Worm (Caenorhabditis elegans) whole organism, L3 larva: ENCODE measurements around the gene erd-2.2.

Experiments
- ZK546.5 ChIP-seq: sonication (generic microtip); optimal IDR thresholded peaks from 2 replicates; lab custom pipeline; 2017; ENCODE audit warnings: missing biosample characterization, missing genetic modification characterization
- aly-2 ChIP-seq: fragments of 150-350 bp; optimal IDR thresholded peaks from 2 replicates; lab custom pipeline; 2014; ENCODE audit warnings: missing biosample characterization, missing genetic modification characterization
- ama-1 ChIP-seq: fragments of 150-350 bp; optimal IDR thresholded peaks from 2 replicates; lab custom pipeline; 2018
- ceh-16 ChIP-seq: sonication (generic microtip); optimal IDR thresholded peaks from 2 replicates; lab custom pipeline; 2017; ENCODE audit warnings: missing biosample characterization, missing genetic modification characterization
- ceh-28 ChIP-seq: fragments of 150-350 bp; optimal IDR thresholded peaks from 2 replicates; lab custom pipeline; 2014; ENCODE audit warnings: missing biosample characterization, missing genetic modification reagents, missing genetic modification characterization
- ceh-82 ChIP-seq: fragments of 150-350 bp; optimal IDR thresholded peaks from 2 replicates; lab custom pipeline; 2014; ENCODE audit warnings: missing biosample characterization, missing genetic modification characterization
- ceh-9 ChIP-seq: sonication (generic microtip); optimal IDR thresholded peaks from 2 replicates; lab custom pipeline; 2018; ENCODE audit warnings: missing biosample characterization, missing genetic modification characterization
- egl-27 ChIP-seq: sonication (generic microtip); optimal IDR thresholded peaks from 4 replicates; lab custom pipeline; 2017; ENCODE audit warnings: missing biosample characterization, missing genetic modification reagents, missing genetic modification characterization
- egl-5 ChIP-seq: fragments of 150-350 bp; optimal IDR thresholded peaks from 2 replicates; lab custom pipeline; 2017; ENCODE audit warnings: missing biosample characterization, missing genetic modification reagents, missing genetic modification characterization, inconsistent platforms
- elt-1 ChIP-seq: fragments of 150-350 bp; optimal IDR thresholded peaks from 2 replicates; lab custom pipeline; 2014; ENCODE audit warnings: missing biosample characterization, missing genetic modification characterization
- elt-2 ChIP-seq: sonication (generic microtip); optimal IDR thresholded peaks from 2 replicates; lab custom pipeline; 2016; ENCODE audit warnings: missing genetic modification reagents, mild to moderate bottlenecking, missing genetic modification characterization, missing compliant biosample characterization
- eor-1 ChIP-seq, 2 experiments: fragments of 150-350 bp; optimal IDR thresholded peaks; 2 replicates each; lab custom pipeline; 2014 to 2018; ENCODE audit warnings: missing biosample characterization in 2 of 2, missing genetic modification characterization in 2 of 2
- fos-1 ChIP-seq: fragments of 150-350 bp; optimal IDR thresholded peaks from 2 replicates; lab custom pipeline; 2014; ENCODE audit warnings: missing biosample characterization, missing genetic modification characterization
- lin-15B ChIP-seq: fragments of 150-350 bp; optimal IDR thresholded peaks from 2 replicates; lab custom pipeline; 2014; ENCODE audit warnings: missing biosample characterization, missing genetic modification characterization
- lin-39 ChIP-seq: fragments of 150-350 bp; optimal IDR thresholded peaks from 2 replicates; lab custom pipeline; 2018; ENCODE audit warnings: missing biosample characterization, missing genetic modification reagents, missing genetic modification characterization
- lsy-12 ChIP-seq: sonication (generic microtip); optimal IDR thresholded peaks from 2 replicates; lab custom pipeline; 2016; ENCODE audit warnings: mild to moderate bottlenecking, missing genetic modification characterization, missing compliant biosample characterization
- mdl-1 ChIP-seq: fragments of 150-350 bp; optimal IDR thresholded peaks from 2 replicates; lab custom pipeline; 2014; ENCODE audit warnings: missing biosample characterization, missing genetic modification characterization
- mml-1 ChIP-seq: fragments of 150-350 bp; sonication (generic microtip); optimal IDR thresholded peaks from 3 replicates; lab custom pipeline; 2014; ENCODE audit warnings: missing biosample characterization, missing genetic modification characterization
- nfya-1 ChIP-seq: sonication (generic microtip); optimal IDR thresholded peaks from 2 replicates; lab custom pipeline; 2017; ENCODE audit warnings: missing genetic modification characterization, mild to moderate bottlenecking, missing compliant biosample characterization, antibody characterized with exemption, moderate library complexity; ENCODE audit not compliant: insufficient read depth
- nhr-12 ChIP-seq: fragments of 150-350 bp; optimal IDR thresholded peaks from 2 replicates; lab custom pipeline; 2014; ENCODE audit warnings: missing biosample characterization, missing genetic modification characterization
- nhr-237 ChIP-seq: fragments of 150-350 bp; optimal IDR thresholded peaks from 2 replicates; lab custom pipeline; 2014; ENCODE audit warnings: missing biosample characterization, missing genetic modification characterization
- nhr-25 ChIP-seq: sonication (generic microtip); optimal IDR thresholded peaks from 2 replicates; lab custom pipeline; 2017; ENCODE audit warnings: missing biosample characterization, missing genetic modification characterization
- nhr-28 ChIP-seq: fragments of 150-350 bp; optimal IDR thresholded peaks from 2 replicates; lab custom pipeline; 2014; ENCODE audit warnings: missing biosample characterization, missing genetic modification characterization
- nhr-43 ChIP-seq: sonication (generic microtip); optimal IDR thresholded peaks from 2 replicates; lab custom pipeline; 2016; ENCODE audit warnings: mild to moderate bottlenecking, missing genetic modification characterization, missing compliant biosample characterization; ENCODE audit not compliant: poor library complexity, severe bottlenecking
- nhr-67 ChIP-seq: fragments of 150-350 bp; optimal IDR thresholded peaks from 2 replicates; lab custom pipeline; 2014; ENCODE audit warnings: missing biosample characterization, missing genetic modification characterization
- nhr-76 ChIP-seq: fragments of 150-350 bp; sonication (generic microtip); optimal IDR thresholded peaks from 5 replicates; lab custom pipeline; 2014; ENCODE audit warnings: missing biosample characterization, missing genetic modification characterization
- pha-4 ChIP-seq: fragments of 150-350 bp; optimal IDR thresholded peaks from 2 replicates; lab custom pipeline; 2014; ENCODE audit warnings: missing biosample characterization, missing genetic modification reagents, missing genetic modification characterization
- sea-2 ChIP-seq: fragments of 150-350 bp; sonication (generic microtip); optimal IDR thresholded peaks from 4 replicates; lab custom pipeline; 2014; ENCODE audit warnings: missing biosample characterization, missing genetic modification reagents, missing genetic modification characterization
- skn-1 ChIP-seq: fragments of 150-350 bp; optimal IDR thresholded peaks from 2 replicates; lab custom pipeline; 2014; ENCODE audit warnings: missing biosample characterization, missing genetic modification characterization
- snpc-4 ChIP-seq: fragments of 150-350 bp; optimal IDR thresholded peaks from 2 replicates; lab custom pipeline; 2014; ENCODE audit warnings: missing biosample characterization, missing genetic modification characterization
- tbx-2 ChIP-seq: sonication (generic microtip); optimal IDR thresholded peaks from 2 replicates; lab custom pipeline; 2016; ENCODE audit warnings: mild to moderate bottlenecking, missing genetic modification characterization, missing compliant biosample characterization
- unc-62 ChIP-seq: fragments of 150-350 bp; sonication (generic microtip); optimal IDR thresholded peaks from 4 replicates; lab custom pipeline; 2014; ENCODE audit warnings: missing biosample characterization, missing genetic modification reagents, missing genetic modification characterization
- ztf-4 ChIP-seq: fragments of 150-350 bp; optimal IDR thresholded peaks from 2 replicates; lab custom pipeline; 2014; ENCODE audit warnings: missing biosample characterization, missing genetic modification characterization

Gene erd-2.2

DNA sequence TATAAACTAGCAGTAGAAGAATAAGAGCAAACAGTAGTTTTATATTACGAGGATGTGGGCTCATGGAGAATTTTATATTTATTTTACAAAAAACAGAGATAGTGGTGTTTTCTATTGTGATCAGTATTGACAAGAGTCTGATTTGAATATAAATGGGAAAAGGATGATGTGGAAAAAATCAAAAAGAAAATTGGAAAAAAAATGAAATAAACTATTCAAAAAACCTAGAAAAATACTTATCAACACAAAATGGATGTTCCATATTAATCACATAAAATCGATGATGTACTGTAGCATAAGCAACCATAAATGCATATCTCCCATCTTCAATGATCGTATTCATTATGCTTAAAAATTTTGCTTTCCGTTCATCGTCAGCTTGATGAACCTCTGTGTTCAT, 20.0 kb upstream of the erd-2.2 start, which contains the start of gene C28H8.7:
Gene C28H8.7, minus strand, starts transcription at position 101 of the 400 bp plus-strand sequence.
- TF ChIP-seq lin-15B (tag; lab: Kevin White, UChicago) (no peak), mml-1 (tag; lab: Kevin White, UChicago) (no peak), ceh-9 (tag; lab: Kevin White, UChicago) (no peak), ama-1 (no peak), nhr-67 (tag; lab: Kevin White, UChicago) (no peak), nhr-76 (tag; lab: Kevin White, UChicago) (no peak), mdl-1 (tag; lab: Kevin White, UChicago) (no peak), unc-62 (GFP tag; lab: Kevin White, UChicago) (no peak), lin-39 (tag; lab: Kevin White, UChicago) (no peak), tbx-2 (tag; lab: Kevin White, UChicago) (no peak), nhr-237 (tag; lab: Kevin White, UChicago) (no peak), nfya-1 (tag; lab: Kevin White, UChicago) (no peak), aly-2 (tag; lab: Kevin White, UChicago) (no peak), snpc-4 (tag; lab: Kevin White, UChicago) (no peak), sea-2 (GFP tag; lab: Kevin White, UChicago) (no peak), elt-1 (tag; lab: Kevin White, UChicago) (no peak), egl-27 (no peak), nhr-28 (no peak)

DNA sequence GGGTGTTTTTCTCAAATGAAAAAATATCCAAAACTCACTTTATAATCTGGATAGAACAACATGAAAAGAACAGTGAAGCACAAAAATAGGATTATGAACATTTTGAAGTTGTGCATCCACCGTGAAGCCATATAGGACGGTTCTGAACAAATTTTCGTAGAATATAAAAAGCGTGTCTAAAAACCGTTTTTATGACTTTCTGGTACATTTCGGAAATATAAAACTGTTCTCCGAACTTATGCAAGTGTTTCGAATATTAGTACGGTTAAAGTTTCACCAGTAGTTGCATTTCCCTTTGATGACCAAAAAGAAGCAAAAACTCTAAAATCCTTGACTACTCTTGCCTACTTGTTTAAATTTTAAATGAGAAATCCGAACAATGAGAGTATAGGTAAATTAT, 18.2 kb upstream of the erd-2.2 start, which contains the start of gene C28H8.8:
Gene C28H8.8, minus strand, starts transcription at position 101 of the 400 bp plus-strand sequence.
- TF ChIP-seq nhr-12 (tag; lab: Kevin White, UChicago) (no peak), lin-15B (tag; lab: Kevin White, UChicago) (no peak), elt-2 (tag; lab: Kevin White, UChicago) (no peak), tbx-2 (tag; lab: Kevin White, UChicago) (no peak), snpc-4 (tag; lab: Kevin White, UChicago) (no peak), eor-1 (tag; optimal IDR thresholded peaks at IDR 0.05; lab: Kevin White, UChicago) (no peak), ZK546.5 (tag; lab: Kevin White, UChicago) (no peak), nhr-25 (no peak), nhr-43 (tag; lab: Kevin White, UChicago) (no peak), egl-5 (tag; lab: Kevin White, UChicago) (no peak), nfya-1 (tag; lab: Kevin White, UChicago) (no peak), unc-62 (GFP tag; lab: Kevin White, UChicago) (no peak), ceh-9 (tag; lab: Kevin White, UChicago) (no peak), fos-1 (tag; lab: Kevin White, UChicago) (no peak)

DNA sequence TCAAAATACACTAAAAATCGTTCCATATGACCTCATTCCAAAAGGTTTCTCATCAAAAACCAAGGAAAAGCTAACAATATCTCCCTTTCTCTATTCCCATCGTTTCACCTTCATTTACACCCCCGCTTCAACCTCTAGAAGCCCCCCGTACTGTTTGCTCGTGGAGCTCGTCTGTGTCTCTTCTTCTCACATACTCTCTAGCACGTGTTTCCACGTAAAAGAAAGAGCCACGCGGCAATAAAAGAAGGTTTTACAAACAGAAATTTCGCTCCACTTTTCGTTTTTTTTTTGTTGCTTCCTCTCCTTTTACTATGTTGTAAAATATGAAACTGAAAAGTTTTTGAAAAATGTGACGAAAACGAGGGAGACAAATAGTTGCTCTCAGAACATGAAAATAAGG, 13.9 kb upstream of the erd-2.2 start:
- TF ChIP-seq aly-2 (tag; lab: Kevin White, UChicago) (no peak), pha-4 (tag; lab: Kevin White, UChicago) (peak; percentile 59)

DNA sequence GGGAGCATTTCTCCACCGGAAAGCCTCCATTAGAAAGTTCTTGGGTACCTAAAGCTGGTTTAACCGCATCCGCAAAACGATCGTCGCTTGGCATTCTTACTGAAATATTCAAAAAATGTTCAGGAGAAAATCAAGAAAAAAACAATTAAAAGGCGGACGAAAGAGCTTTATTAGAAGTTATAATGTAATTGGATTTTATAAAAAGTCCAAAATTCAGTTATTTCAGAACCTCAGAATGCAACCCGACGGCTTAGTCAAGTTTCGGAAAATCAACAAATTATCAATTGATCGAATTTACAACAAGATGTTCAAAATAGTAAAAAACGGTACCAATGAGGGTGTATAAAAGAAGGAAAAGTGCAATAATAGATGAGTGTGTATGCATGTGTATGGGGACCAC, 10.9 kb upstream of the erd-2.2 start, which contains the start of gene pxl-1:
Gene pxl-1, minus strand, starts transcription at position 101 of the 400 bp plus-strand sequence.
- no peak for TF ChIP-seq nhr-67 (tag; lab: Kevin White, UChicago)
- no peak for TF ChIP-seq unc-62 (GFP tag; lab: Kevin White, UChicago)
- TF ChIP-seq nhr-76 (tag; lab: Kevin White, UChicago) = no peak
- TF ChIP-seq ceh-28 (tag; lab: Kevin White, UChicago) = no peak
- no peak for TF ChIP-seq ceh-16 (tag; lab: Kevin White, UChicago)
- TF ChIP-seq tbx-2 (tag; lab: Kevin White, UChicago) = no peak
- no peak for TF ChIP-seq skn-1 (tag; lab: Kevin White, UChicago)
- TF ChIP-seq elt-1 (tag; lab: Kevin White, UChicago) = no peak
- no peak for TF ChIP-seq nfya-1 (tag; lab: Kevin White, UChicago)
- TF ChIP-seq ceh-82 (tag; lab: Kevin White, UChicago) = no peak
- TF ChIP-seq lsy-12 (tag; lab: Kevin White, UChicago) = no peak
- no peak for TF ChIP-seq ama-1
- TF ChIP-seq sea-2 (GFP tag; lab: Kevin White, UChicago) = no peak

DNA sequence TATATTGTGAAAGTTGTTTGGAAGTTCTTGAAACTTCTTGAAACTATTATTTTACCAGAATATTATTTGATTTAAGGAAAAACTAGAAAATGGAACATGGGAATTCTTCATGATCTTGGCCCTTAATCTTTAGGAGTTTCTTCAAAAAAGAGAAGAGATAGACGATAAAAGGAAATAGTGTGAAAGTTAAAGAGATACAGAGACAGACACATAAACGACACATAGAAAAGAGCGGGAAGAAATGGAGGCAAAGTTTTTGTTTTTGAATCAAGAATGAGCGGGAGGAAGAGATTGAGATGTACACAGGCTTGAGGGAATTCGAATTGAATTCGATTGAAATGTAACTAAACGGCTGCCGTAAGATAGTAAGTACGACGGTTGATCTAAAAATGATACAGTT, 9.4 kb upstream of the erd-2.2 start:
- TF ChIP-seq ceh-9 (tag; lab: Kevin White, UChicago) (no peak), egl-27 (no peak), nfya-1 (tag; lab: Kevin White, UChicago) (peak; percentile 1), ztf-4 (tag; lab: Kevin White, UChicago) (no peak)
